Fruit fly (Drosophila melanogaster): ENCODE results near the gene CG4194.

CG4194 gene

dm6 chrX:2065073-2065472, 3.3 kb upstream of the CG4194 start, which contains the start of gene CG4281 (continued):
- TF ChIP-seq bbx (GFP tag; IDR thresholded peaks at IDR 0.05; ENCODE audit: partially characterized antibody) (peak; percentile 91), CG12659 (GFP tag; optimal IDR thresholded peaks at IDR 0.05) (peak; percentile 40), Ets97D (GFP tag; optimal IDR thresholded peaks at IDR 0.05) (peak; percentile 15), CG2199 (GFP tag; IDR thresholded peaks at IDR 0.05) (no peak), slou (GFP tag; optimal IDR thresholded peaks at IDR 0.05) (no peak), Tbp (GFP tag; optimal IDR thresholded peaks at IDR 0.05) (peak; percentile 4), chinmo (GFP tag; IDR thresholded peaks at IDR 0.05; ENCODE audit: partially characterized antibody) (peak; percentile 76; the same call in 2 of the 4 replicates), BEAF-32 (GFP tag; optimal IDR thresholded peaks at IDR 0.05) (peak; percentile 88), hbn (GFP tag; IDR thresholded peaks at IDR 0.05; ENCODE audit: partially characterized antibody) (peak; percentile 95), zen (tag; optimal IDR thresholded peaks at IDR 0.05) (no peak), CG8290 (GFP tag; optimal IDR thresholded peaks at IDR 0.05) (peak; percentile 42), CG8290 (tag; optimal IDR thresholded peaks at IDR 0.05) (peak; percentile 15 to 75), CG10274 (GFP tag; optimal IDR thresholded peaks at IDR 0.05) (no peak), Hsf (GFP tag; optimal IDR thresholded peaks at IDR 0.05) (peak; percentile 12), CG11085 (GFP tag; IDR thresholded peaks at IDR 0.05) (no peak), jing (GFP tag; optimal IDR thresholded peaks at IDR 0.05) (no peak), CG9797 (GFP tag; optimal IDR thresholded peaks at IDR 0.05) (peak; percentile 22), p53 (GFP tag; optimal IDR thresholded peaks at IDR 0.05) (peak; percentile 74), CG4617 (GFP tag; optimal IDR thresholded peaks at IDR 0.05; ENCODE audit: borderline replicate concordance) (peak; percentile 8), Pdp1 (GFP tag; optimal IDR thresholded peaks at IDR 0.05) (peak in 1 of 2 experiments; percentile 1), nerfin-2 (GFP tag; IDR thresholded peaks at IDR 0.05; ENCODE audit: partially characterized antibody) (peak; percentile 80), croc (GFP tag; conservative IDR thresholded peaks at IDR 0.05) (no peak), CG31365 (tag; optimal IDR thresholded peaks at IDR 0.05) (no peak), CG2678 (tag; optimal IDR thresholded peaks at IDR 0.05) (peak; percentile 4), CG30431 (GFP tag; optimal IDR thresholded peaks at IDR 0.05) (no peak), HmgZ (tag; optimal IDR thresholded peaks at IDR 0.05) (peak; percentile 44), wek (GFP tag; optimal IDR thresholded peaks at IDR 0.05) (no peak), CG31441 (GFP tag; IDR thresholded peaks at IDR 0.05) (0 out of 2 replicates have a peak, but pooled peaks have one; percentile 21), inv (GFP tag; IDR thresholded peaks at IDR 0.05; ENCODE audit: partially characterized antibody) (peak; percentile 85), en (GFP tag; optimal IDR thresholded peaks at IDR 0.05) (no peak), mam (GFP tag; optimal IDR thresholded peaks at IDR 0.05) (no peak), CG9817 (tag; optimal IDR thresholded peaks at IDR 0.05) (no peak), CG2120 (GFP tag; optimal IDR thresholded peaks at IDR 0.05) (peak; percentile 33), Opbp (GFP tag; IDR thresholded peaks at IDR 0.05; ENCODE audit: partially characterized antibody) (peak; percentile 85), hb (GFP tag; IDR thresholded peaks at IDR 0.05; ENCODE audit: partially characterized antibody) (peak; percentile 91), Bgb (GFP tag; IDR thresholded peaks at IDR 0.05; ENCODE audit: partially characterized antibody) (peak; percentile 93), CG3407 (GFP tag; optimal IDR thresholded peaks at IDR 0.05) (no peak), CG13894 (tag; optimal IDR thresholded peaks at IDR 0.05) (peak; percentile 2), Dll (GFP tag; IDR thresholded peaks at IDR 0.05; ENCODE audit: partially characterized antibody) (peak; percentile 98), E2f2 (GFP tag; IDR thresholded peaks at IDR 0.05) (peak; percentile 82), CG15011 (GFP tag; optimal IDR thresholded peaks at IDR 0.05) (no peak), CG2712 (tag; optimal IDR thresholded peaks at IDR 0.05) (peak; percentile 22), gfzf (GFP tag; optimal IDR thresholded peaks at IDR 0.05) (peak; percentile 24), unc-4 (GFP tag; IDR thresholded peaks at IDR 0.05; ENCODE audit: partially characterized antibody) (peak; percentile 97), CG16813 (GFP tag; IDR thresholded peaks at IDR 0.05; ENCODE audit: partially characterized antibody) (peak; percentile 88), Dref (GFP tag; IDR thresholded peaks at IDR 0.05) (peak; percentile 76), CG8765 (GFP tag; IDR thresholded peaks at IDR 0.05) (no peak), CG15514 (GFP tag; optimal IDR thresholded peaks at IDR 0.05) (peak; percentile 63), ato (GFP tag; IDR thresholded peaks at IDR 0.05; ENCODE audit: partially characterized antibody) (peak; percentile 82)
